Worm (Caenorhabditis elegans) whole organism, L4/young adult: ENCODE results near the gene klf-2.

Experiments used
- W03F9.2 ChIP-seq: fragments of 150-350 bp; optimal IDR thresholded peaks from 2 replicates; lab custom pipeline; 2014; ENCODE audit warnings: missing biosample characterization, missing genetic modification characterization
- dao-5 ChIP-seq: sonication (generic microtip); optimal IDR thresholded peaks from 2 replicates; lab custom pipeline; 2016; ENCODE audit warnings: missing genotype, missing genetic modification characterization, moderate library complexity, missing compliant biosample characterization

DNA sequence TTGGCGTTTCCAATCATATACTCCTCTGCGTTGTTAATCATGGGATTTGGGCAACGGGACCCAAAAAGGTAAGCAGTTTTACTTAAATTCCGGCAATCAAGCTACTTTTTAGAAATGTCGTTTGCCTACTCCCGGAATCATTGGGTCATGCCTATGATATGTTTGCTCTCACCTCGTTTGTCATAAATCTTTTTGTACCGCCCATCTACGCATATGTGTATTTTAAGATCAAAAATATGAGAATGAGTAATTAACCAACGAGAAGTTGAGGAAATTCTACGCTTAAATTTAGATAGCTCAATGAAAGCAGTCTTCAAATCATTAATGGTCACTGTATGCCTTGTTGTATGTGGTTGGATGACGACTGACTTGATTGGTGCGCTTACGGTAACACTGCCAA lies 3.2 kb upstream of the klf-2 start:
- TF ChIP-seq dao-5, result no peak
- no peak for TF ChIP-seq W03F9.2 (tag; lab: Kevin White, UChicago)
